Fruit fly (Drosophila melanogaster): ENCODE measurements around the gene CLS.

The CLS gene

dm6 chr3R:25651414-25651813 lies 35.8 kb downstream of the CLS start (continued):
- TF ChIP-seq CG8632 (GFP tag; optimal IDR thresholded peaks at IDR 0.05) (peak; percentile 18), eg (GFP tag; IDR thresholded peaks at IDR 0.05) (peak; percentile 66), Ets96B (tag; optimal IDR thresholded peaks at IDR 0.05) (peak; percentile 45), OdsH (GFP tag; optimal IDR thresholded peaks at IDR 0.05) (peak; percentile 55), net (GFP tag; optimal IDR thresholded peaks at IDR 0.05) (no peak), CG11902 (GFP tag; optimal IDR thresholded peaks at IDR 0.05) (no peak), CG31627 (GFP tag; optimal IDR thresholded peaks at IDR 0.05) (no peak), CG6792 (GFP tag; optimal IDR thresholded peaks at IDR 0.05) (peak; percentile 30), CG34406 (GFP tag; optimal IDR thresholded peaks at IDR 0.05) (peak; percentile 28), CG4318 (GFP tag; optimal IDR thresholded peaks at IDR 0.05) (no peak), svp (GFP tag) (peak; percentile 53), dac (GFP tag; optimal IDR thresholded peaks at IDR 0.05) (no peak), Hr4 (GFP tag; optimal IDR thresholded peaks at IDR 0.05) (peak; percentile 65), Gug (GFP tag; IDR thresholded peaks at IDR 0.05) (peak; percentile 13; the same call in 1 of the 2 replicates), CG1621 (tag; optimal IDR thresholded peaks at IDR 0.05) (peak; percentile 11), dsx (GFP tag; optimal IDR thresholded peaks at IDR 0.05; ENCODE audit: poor library complexity, severe bottlenecking) (peak; percentile 50), CG6808 (GFP tag; optimal IDR thresholded peaks at IDR 0.05) (peak; percentile 46), Sox15 (GFP tag; optimal IDR thresholded peaks at IDR 0.05) (no peak), Met (GFP tag; optimal IDR thresholded peaks at IDR 0.05) (peak; percentile 39), CG6276 (GFP tag; optimal IDR thresholded peaks at IDR 0.05) (peak; percentile 63), ss (GFP tag; optimal IDR thresholded peaks at IDR 0.05) (peak in 1 of 2 experiments; percentile 47), CG6163 (GFP tag; IDR thresholded peaks at IDR 0.05) (peak; percentile 71; the same call in 1 of the 3 replicates)

dm6 chr3R:25650417-25650816 lies 36.8 kb downstream of the CLS start:
- TF ChIP-seq Lpt (GFP tag; optimal IDR thresholded peaks at IDR 0.05) = no peak
- no peak for TF ChIP-seq ss (GFP tag; optimal IDR thresholded peaks at IDR 0.05)
- no peak for TF ChIP-seq Eip75B (GFP tag; optimal IDR thresholded peaks at IDR 0.05)
- no peak for TF ChIP-seq CG8119 (GFP tag; IDR thresholded peaks at IDR 0.05)
- TF ChIP-seq CG16779 (tag; optimal IDR thresholded peaks at IDR 0.05) = no peak
- TF ChIP-seq CG8632 (GFP tag; optimal IDR thresholded peaks at IDR 0.05) = no peak
- no peak for TF ChIP-seq Sox15 (GFP tag; optimal IDR thresholded peaks at IDR 0.05)
- TF ChIP-seq CG9139 (GFP tag; optimal IDR thresholded peaks at IDR 0.05) = no peak
- no peak for TF ChIP-seq Eip93F (GFP tag; optimal IDR thresholded peaks at IDR 0.05)
- no peak for TF ChIP-seq CG11294 (GFP tag; IDR thresholded peaks at IDR 0.05)
- TF ChIP-seq Sox14 (GFP tag; optimal IDR thresholded peaks at IDR 0.05) = no peak
- TF ChIP-seq spab (GFP tag; optimal IDR thresholded peaks at IDR 0.05) = no peak
- no peak for TF ChIP-seq CG34406 (GFP tag; optimal IDR thresholded peaks at IDR 0.05)

DNA sequence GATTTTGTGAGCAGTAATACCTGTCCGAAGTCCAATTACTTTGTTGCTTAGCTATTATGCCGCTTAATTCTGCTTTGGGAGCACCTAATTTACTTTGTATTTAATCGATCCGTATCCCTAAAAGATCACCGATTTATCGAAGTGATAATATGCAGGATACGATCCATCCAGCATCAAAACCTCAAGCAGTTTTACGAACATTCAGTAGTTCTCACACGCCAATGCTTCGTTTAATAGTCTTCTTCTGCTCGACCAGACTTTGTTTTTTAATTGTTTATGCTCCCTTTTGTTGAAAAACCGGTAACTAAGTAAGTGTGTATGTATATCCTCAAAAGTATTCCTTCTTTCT lies 38.9 kb downstream of the CLS start:
- TF ChIP-seq CG6792 (GFP tag; optimal IDR thresholded peaks at IDR 0.05) (no peak), dsx (GFP tag; optimal IDR thresholded peaks at IDR 0.05; ENCODE audit: poor library complexity, severe bottlenecking) (peak; percentile 63), CG3032 (tag; optimal IDR thresholded peaks at IDR 0.05) (no peak), ss (GFP tag; optimal IDR thresholded peaks at IDR 0.05) (no peak), Lpt (GFP tag; optimal IDR thresholded peaks at IDR 0.05) (no peak), CG6163 (GFP tag; IDR thresholded peaks at IDR 0.05) (no peak), CG1621 (tag; optimal IDR thresholded peaks at IDR 0.05) (peak; percentile 38), fkh (GFP tag; optimal IDR thresholded peaks at IDR 0.05) (no peak), acj6 (GFP tag; optimal IDR thresholded peaks at IDR 0.05) (peak; percentile 28), CG10669 (GFP tag; optimal IDR thresholded peaks at IDR 0.05) (peak; percentile 24), svp (GFP tag) (no peak)

- TF ChIP-seq fkh (GFP tag; optimal IDR thresholded peaks at IDR 0.05) (peak; percentile 72), CG11762 (GFP tag; optimal IDR thresholded peaks at IDR 0.05; ENCODE audit: insufficient read depth) (no peak), salr (GFP tag; optimal IDR thresholded peaks at IDR 0.05) (peak in 1 of 2 experiments; percentile 51), CG15336 (GFP tag; IDR thresholded peaks at IDR 0.05) (peak; percentile 68), dsx (GFP tag; optimal IDR thresholded peaks at IDR 0.05; ENCODE audit: poor library complexity, severe bottlenecking) (peak; percentile 81), CG6808 (GFP tag; optimal IDR thresholded peaks at IDR 0.05) (peak; percentile 44), topi (GFP tag; optimal IDR thresholded peaks at IDR 0.05) (peak; percentile 49), fd85E (GFP tag; optimal IDR thresholded peaks at IDR 0.05) (no peak), acj6 (GFP tag; optimal IDR thresholded peaks at IDR 0.05) (no peak), Gug (GFP tag; IDR thresholded peaks at IDR 0.05) (peak; percentile 46), eg (GFP tag; IDR thresholded peaks at IDR 0.05) (peak; percentile 78; the same call in 2 of the 3 replicates), Hr4 (GFP tag; optimal IDR thresholded peaks at IDR 0.05) (peak; percentile 33), vri (GFP tag; optimal IDR thresholded peaks at IDR 0.05) (no peak), CG8119 (GFP tag; IDR thresholded peaks at IDR 0.05) (peak; percentile 78), Met (GFP tag; optimal IDR thresholded peaks at IDR 0.05) (peak; percentile 43), fd59A (GFP tag; optimal IDR thresholded peaks at IDR 0.05) (peak; percentile 21), Hr39 (GFP tag; optimal IDR thresholded peaks at IDR 0.05) (peak; percentile 35), CG11902 (GFP tag; optimal IDR thresholded peaks at IDR 0.05) (no peak), CG6276 (GFP tag; optimal IDR thresholded peaks at IDR 0.05) (peak; percentile 80)
These were observed 39.5 kb downstream of the CLS start for dm6 chr3R:25647577-25648257.
